Worm (Caenorhabditis elegans): ENCODE results near the gene cpg-8.

DNA sequence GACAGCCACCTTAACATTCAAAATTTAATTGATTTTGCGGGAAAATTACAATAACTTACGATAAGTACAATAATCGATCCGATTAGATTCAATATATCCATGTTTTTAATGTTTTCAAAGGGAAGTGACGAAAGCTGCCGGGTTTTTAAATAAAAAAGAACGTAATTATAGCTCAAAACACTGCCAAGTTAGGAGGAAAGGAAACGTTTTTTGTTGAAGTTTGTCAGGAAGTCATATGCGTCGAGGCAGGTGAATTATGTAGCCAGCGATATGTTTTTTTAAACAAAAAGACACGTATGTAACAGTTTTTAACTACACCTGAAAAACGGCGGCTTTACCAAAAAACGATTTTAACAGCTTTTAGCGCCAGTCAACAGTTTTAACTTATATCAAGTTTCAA is 26.6 kb downstream of the cpg-8 start, which contains the start of gene srx-73:
- TF ChIP-seq ceh-43 (GFP tag; optimal IDR thresholded peaks at IDR 0.05) (no peak), hlh-1 (tag; optimal IDR thresholded peaks at IDR 0.05) (no peak), zip-8 (tag; optimal IDR thresholded peaks at IDR 0.05) (no peak), nhr-237 (tag; optimal IDR thresholded peaks at IDR 0.05) (no peak)
